Worm (Caenorhabditis elegans): ENCODE results near the gene C17C3.3.

DNA sequence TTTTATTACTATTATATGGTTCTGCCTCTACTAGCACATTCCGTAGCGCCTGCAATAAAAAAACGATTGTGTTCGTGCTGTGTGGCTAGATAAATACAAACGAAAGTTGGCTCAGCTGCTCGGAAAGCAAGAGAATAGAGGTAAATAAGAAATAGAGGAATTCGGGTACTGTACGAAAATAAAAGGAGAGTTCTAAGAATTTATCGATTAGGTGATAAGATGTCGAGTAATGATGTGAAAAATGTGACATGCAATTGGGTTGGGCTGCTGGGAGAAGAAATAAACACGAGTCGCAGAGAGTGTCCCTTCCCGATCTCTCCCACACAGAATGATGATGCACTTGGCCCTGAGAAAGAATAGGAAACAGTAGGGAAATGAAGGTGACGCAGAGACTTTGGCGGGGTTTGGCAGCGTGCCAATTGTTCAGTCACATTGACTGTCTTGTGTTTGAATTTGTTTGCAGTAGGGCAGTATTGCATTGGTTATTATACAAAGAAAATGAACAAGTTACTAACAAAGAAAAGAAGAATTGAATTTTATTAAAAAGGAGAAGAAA lies 31.9 kb downstream of the C17C3.3 start, which contains the start of gene cdc-14:
- TF ChIP-seq M03D4.4 (tag; optimal IDR thresholded peaks at IDR 0.05) (no peak), ces-1 (GFP tag; optimal IDR thresholded peaks at IDR 0.05) (peak; percentile 45), bed-3 (GFP tag; optimal IDR thresholded peaks at IDR 0.05) (no peak), nhr-76 (tag; optimal IDR thresholded peaks at IDR 0.05) (no peak), unc-62 (GFP tag; optimal IDR thresholded peaks at IDR 0.05) (peak; percentile 80), zip-8 (tag; optimal IDR thresholded peaks at IDR 0.05) (no peak), pha-4 (tag; optimal IDR thresholded peaks at IDR 0.05) (no peak), nhr-12 (tag; optimal IDR thresholded peaks at IDR 0.05) (no peak)
